Fruit fly (Drosophila melanogaster) whole organism, embryonic: ENCODE measurements around the gene CG42340.
"Not testable (repeated sequence)": the region's sequence is repeated elsewhere in the genome, so short reads cannot be mapped to it uniquely, and the experiment has no call there.

ENCODE experiments used
- Antp ChIP-seq: fragments of 200-800 bp; sonication (Bioruptor generic); optimal IDR thresholded peaks from 3 replicates; lab custom pipeline; 2016; ENCODE audit warnings: missing biosample characterization, missing genetic modification characterization
- Bdp1 ChIP-seq: fragments of 200-800 bp; sonication (Bioruptor generic); optimal IDR thresholded peaks from 3 replicates; lab custom pipeline; 2016; ENCODE audit warnings: missing biosample characterization, missing genetic modification characterization
- BtbVII ChIP-seq: fragments of 200-800 bp; sonication (Bioruptor generic); optimal IDR thresholded peaks from 3 replicates; lab custom pipeline; 2017; ENCODE audit warnings: missing biosample characterization, mild to moderate bottlenecking, missing genetic modification characterization
- CG10959 ChIP-seq: fragments of 200-800 bp; sonication (Bioruptor generic); IDR thresholded peaks from 2 replicates; pipeline ENCODE4 v1.3.6; 2022; ENCODE audit warnings: missing biosample characterization, missing genetic modification characterization
- CG11560 ChIP-seq: fragments of 200-800 bp; sonication (Bioruptor generic); IDR thresholded peaks from 3 replicates; pipeline ENCODE4 v1.3.6; 2022; ENCODE audit warnings: missing biosample characterization, missing genetic modification characterization
- CG11695 ChIP-seq: fragments of 200-800 bp; sonication (Bioruptor generic); IDR thresholded peaks from 3 replicates; pipeline ENCODE4 v1.3.6; 2022; ENCODE audit warnings: missing biosample characterization, missing genetic modification characterization
- CG12769 ChIP-seq: fragments of 200-800 bp; sonication (Bioruptor generic); optimal IDR thresholded peaks from 2 replicates; lab custom pipeline; 2019; ENCODE audit warnings: missing biosample characterization, mild to moderate bottlenecking, missing genetic modification characterization, moderate library complexity
- CG13775 ChIP-seq: fragments of 200-800 bp; sonication (Bioruptor generic); optimal IDR thresholded peaks from 3 replicates; lab custom pipeline; 2017; ENCODE audit warnings: missing biosample characterization, mild to moderate bottlenecking, missing genetic modification characterization
- CG17612 ChIP-seq: fragments of 200-800 bp; sonication (Bioruptor generic); IDR thresholded peaks from 2 replicates; pipeline ENCODE4 v1.3.6; 2022; ENCODE audit warnings: missing biosample characterization, missing genetic modification characterization
- CG2120 ChIP-seq: fragments of 200-800 bp; sonication (Bioruptor generic); optimal IDR thresholded peaks from 3 replicates; lab custom pipeline; 2016; ENCODE audit warnings: missing biosample characterization, missing genetic modification characterization
- CG30403 ChIP-seq: fragments of 200-800 bp; sonication (Bioruptor generic); optimal IDR thresholded peaks from 3 replicates; lab custom pipeline; 2016; ENCODE audit warnings: missing biosample characterization, missing genetic modification characterization
- CG34224 ChIP-seq: fragments of 200-800 bp; sonication (Bioruptor generic); IDR thresholded peaks from 3 replicates; pipeline ENCODE4 v1.3.6; 2022; ENCODE audit warnings: missing biosample characterization, missing genetic modification characterization; ENCODE audit not compliant: partially characterized antibody
- CG34376 ChIP-seq: fragments of 200-800 bp; sonication (Bioruptor generic); optimal IDR thresholded peaks from 2 replicates; lab custom pipeline; 2018; ENCODE audit warnings: missing biosample characterization, mild to moderate bottlenecking, missing genetic modification characterization
- CG34422 ChIP-seq: fragments of 200-800 bp; sonication (Bioruptor generic); IDR thresholded peaks from 3 replicates; pipeline ENCODE4 v1.3.6; 2022; ENCODE audit warnings: missing biosample characterization, missing genetic modification characterization
- CG4404 ChIP-seq: fragments of 200-800 bp; sonication (Bioruptor generic); IDR thresholded peaks from 2 replicates; pipeline ENCODE4 v1.3.6; 2022; ENCODE audit warnings: missing biosample characterization, missing genetic modification characterization
- CG5245 ChIP-seq: fragments of 200-800 bp; sonication (Bioruptor generic); optimal IDR thresholded peaks from 3 replicates; lab custom pipeline; 2016; ENCODE audit warnings: missing biosample characterization, missing genetic modification characterization
- CG7271 ChIP-seq: fragments of 200-800 bp; sonication (Bioruptor generic); optimal IDR thresholded peaks from 2 replicates; lab custom pipeline; 2018; ENCODE audit warnings: missing biosample characterization, mild to moderate bottlenecking, missing genetic modification characterization, moderate library complexity
- D ChIP-seq, 2 experiments: fragments of 200-800 bp in 1 of 2; fragments of >200 bp in 1 of 2; sonication (Bioruptor generic) in 1 of 2; optimal IDR thresholded peaks; 2 replicates in 1 of 2; 3 replicates in 1 of 2; lab custom pipeline; 2017; ENCODE audit warnings: mild to moderate bottlenecking in 1 of 2, missing biosample characterization in 1 of 2, missing genetic modification characterization in 1 of 2, missing genetic modification reagents in 1 of 2
- Dip2 ChIP-seq: fragments of 200-800 bp; sonication (Bioruptor generic); IDR thresholded peaks from 2 replicates; pipeline ENCODE4 v1.3.6; 2022; ENCODE audit warnings: missing biosample characterization, missing genetic modification characterization
- Elba2 ChIP-seq: fragments of 200-800 bp; sonication (Bioruptor generic); optimal IDR thresholded peaks from 3 replicates; lab custom pipeline; 2016; ENCODE audit warnings: missing biosample characterization, missing genetic modification characterization
- HLHmδ ChIP-seq: fragments of 200-800 bp; sonication (Bioruptor generic); optimal IDR thresholded peaks from 2 replicates; lab custom pipeline; 2018; ENCODE audit warnings: missing biosample characterization, mild to moderate bottlenecking, missing genetic modification characterization, moderate library complexity
- Jarid2 ChIP-seq: fragments of 200-800 bp; sonication (Bioruptor generic); optimal IDR thresholded peaks from 3 replicates; lab custom pipeline; 2017; ENCODE audit warnings: mild to moderate bottlenecking, missing biosample characterization, missing genetic modification reagents, missing genetic modification characterization
- Mes4 ChIP-seq: fragments of 200-800 bp; sonication (Bioruptor generic); optimal IDR thresholded peaks from 2 replicates; lab custom pipeline; 2016; ENCODE audit warnings: missing biosample characterization, missing genetic modification characterization
- Ravus ChIP-seq: fragments of 200-800 bp; sonication (Bioruptor generic); IDR thresholded peaks from 2 replicates; pipeline ENCODE4 v1.3.6; 2022; ENCODE audit warnings: missing biosample characterization, missing genetic modification characterization
- Rx ChIP-seq: fragments of 200-800 bp; sonication (Bioruptor generic); IDR thresholded peaks from 2 replicates; pipeline ENCODE4 v1.3.6; 2022; ENCODE audit warnings: missing biosample characterization, missing genetic modification characterization
- Sin3A ChIP-seq: fragments of >200 bp; optimal IDR thresholded peaks from 2 replicates; lab custom pipeline; 2018
- Six4 ChIP-seq: fragments of 200-800 bp; sonication (Bioruptor generic); optimal IDR thresholded peaks from 2 replicates; lab custom pipeline; 2016; ENCODE audit warnings: missing biosample characterization, missing genetic modification characterization
- Vsx1 ChIP-seq: fragments of 200-800 bp; sonication (Bioruptor generic); optimal IDR thresholded peaks from 2 replicates; lab custom pipeline; 2017; ENCODE audit warnings: missing biosample characterization, mild to moderate bottlenecking, missing genetic modification characterization, missing genetic modification reagents
- al ChIP-seq: fragments of 200-800 bp; sonication (Bioruptor generic); IDR thresholded peaks from 2 replicates; pipeline ENCODE4 v1.3.6; 2022; ENCODE audit warnings: missing biosample characterization, missing genetic modification characterization
- bbx ChIP-seq: fragments of 200-800 bp; sonication (Bioruptor generic); IDR thresholded peaks from 2 replicates; pipeline ENCODE4 v1.3.6; 2022; ENCODE audit warnings: missing biosample characterization, missing genetic modification characterization; ENCODE audit not compliant: partially characterized antibody
- bowl ChIP-seq: fragments of 200-800 bp; sonication (Bioruptor generic); IDR thresholded peaks from 2 replicates; pipeline ENCODE4 v1.3.6; 2022; ENCODE audit warnings: missing biosample characterization, missing genetic modification characterization
- crol ChIP-seq: fragments of 200-800 bp; sonication (Bioruptor generic); IDR thresholded peaks from 2 replicates; pipeline ENCODE4 v1.3.6; 2022; ENCODE audit warnings: missing biosample characterization, missing genetic modification characterization
- exex ChIP-seq: fragments of 200-800 bp; sonication (Bioruptor generic); optimal IDR thresholded peaks from 4 replicates; lab custom pipeline; 2018; ENCODE audit warnings: missing biosample characterization, mild to moderate bottlenecking, missing genetic modification characterization, moderate library complexity
- klu ChIP-seq: fragments of 200-800 bp; sonication (Bioruptor generic); IDR thresholded peaks from 2 replicates; pipeline ENCODE4 v1.3.6; 2022; ENCODE audit warnings: missing biosample characterization, missing genetic modification characterization
- lab ChIP-seq: fragments of 200-800 bp; sonication (Bioruptor generic); optimal IDR thresholded peaks from 3 replicates; lab custom pipeline; 2017; ENCODE audit warnings: missing biosample characterization, missing genetic modification characterization, mild to moderate bottlenecking, moderate library complexity, missing genetic modification reagents
- mam ChIP-seq: fragments of 200-800 bp; sonication (Bioruptor generic); optimal IDR thresholded peaks from 3 replicates; lab custom pipeline; 2016; ENCODE audit warnings: missing biosample characterization, missing genetic modification characterization
- pan ChIP-seq, 4 experiments: fragments of >200 bp in 3 of 4; fragments of 200-800 bp in 1 of 4; sonication (Bioruptor generic) in 1 of 4; optimal IDR thresholded peaks in 3 of 4; IDR thresholded peaks in 1 of 4; 2 replicates each; pipeline versions ENCODE4 v1.3.6 to Lab custom; 2017 to 2022; ENCODE audit warnings: missing biosample characterization in 2 of 4, missing genetic modification characterization in 2 of 4, mixed read lengths in 1 of 4
- pnt ChIP-seq: fragments of 200-800 bp; sonication (Bioruptor generic); optimal IDR thresholded peaks from 3 replicates; lab custom pipeline; 2016; ENCODE audit warnings: missing biosample characterization, missing genetic modification characterization
- slbo ChIP-seq: fragments of 200-800 bp; sonication (Bioruptor generic); IDR thresholded peaks from 2 replicates; pipeline ENCODE4 v1.3.6; 2022; ENCODE audit warnings: missing biosample characterization, missing genetic modification characterization
- tup ChIP-seq: fragments of 200-800 bp; sonication (Bioruptor generic); optimal IDR thresholded peaks from 2 replicates; lab custom pipeline; 2016; ENCODE audit warnings: missing biosample characterization, mild to moderate bottlenecking, missing genetic modification characterization, moderate library complexity
- vfl ChIP-seq: fragments of 200-800 bp; sonication (Bioruptor generic); optimal IDR thresholded peaks from 2 replicates; lab custom pipeline; 2016; ENCODE audit warnings: missing biosample characterization, missing genetic modification characterization
- wor ChIP-seq: fragments of 200-800 bp; sonication (Bioruptor generic); IDR thresholded peaks from 2 replicates; pipeline ENCODE4 v1.3.6; 2022; ENCODE audit warnings: missing biosample characterization, missing genetic modification characterization
- zen ChIP-seq: fragments of 200-800 bp; sonication (Bioruptor generic); optimal IDR thresholded peaks from 3 replicates; lab custom pipeline; 2018; ENCODE audit warnings: missing biosample characterization, mild to moderate bottlenecking, missing genetic modification characterization, moderate library complexity

The CG42340 gene

DNA sequence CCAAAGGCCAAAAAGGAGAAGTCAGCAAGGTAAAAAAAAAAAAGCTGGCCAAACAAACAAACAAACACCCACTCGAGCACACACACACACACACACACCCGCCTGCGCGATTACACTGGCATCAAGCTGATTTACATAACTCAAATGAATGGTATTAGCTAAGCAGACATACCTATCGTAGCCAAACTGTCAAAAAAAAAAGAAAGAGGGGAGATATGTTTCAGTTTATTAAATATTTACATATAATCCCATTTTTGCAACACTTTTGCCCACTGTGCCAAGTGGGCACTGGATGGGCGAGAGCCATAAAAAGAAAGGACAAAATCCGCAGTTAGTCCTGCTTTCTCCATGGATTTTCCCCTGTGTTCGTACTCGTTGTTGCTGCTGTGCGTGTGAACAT lies 84.6 kb downstream of the CG42340 start (continued):
- TF ChIP-seq CG17612 (GFP tag; lab: Robert Waterston, UW): 0 out of 2 replicates have a peak, but pooled peaks have one; percentile 31
- TF ChIP-seq exex (tag; lab: Kevin White, UChicago): no peak
- 0 out of 3 replicates have a peak, but pooled peaks have one; percentile 53 for TF ChIP-seq CG11695 (GFP tag; lab: Robert Waterston, UW)
- no peak for TF ChIP-seq bbx (GFP tag; lab: Robert Waterston, UW)
- peak; percentile 40 for TF ChIP-seq BtbVII (GFP tag; lab: Kevin White, UChicago)
- peak; percentile 61; the same call in 2 of the 3 replicates for TF ChIP-seq CG34422 (GFP tag; lab: Robert Waterston, UW)
- TF ChIP-seq CG2120 (GFP tag; lab: Kevin White, UChicago): peak; percentile 60
- TF ChIP-seq CG34376: peak; percentile 14
- peak; percentile 50; the same call in 1 of the 2 replicates for TF ChIP-seq slbo (GFP tag; lab: Robert Waterston, UW)

DNA sequence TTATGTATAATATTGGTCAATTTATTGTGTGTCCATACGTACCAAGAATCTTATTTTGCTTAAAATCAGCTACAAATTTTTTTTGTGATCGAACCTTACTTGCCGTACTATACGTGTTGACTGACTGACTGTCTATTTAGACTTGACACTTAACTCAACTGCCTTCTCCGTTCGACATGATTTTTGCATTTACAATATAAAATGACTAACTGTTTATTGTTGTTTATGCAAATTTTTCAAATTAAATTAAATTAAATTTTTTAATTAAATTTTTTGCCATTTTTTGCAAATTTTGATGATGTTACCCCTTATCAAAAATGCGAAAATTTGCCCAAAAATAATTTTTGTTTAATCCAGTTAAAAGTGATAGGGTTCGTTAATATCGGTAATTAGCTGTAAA lies 104.8 kb downstream of the CG42340 start, which contains the start of gene CG33668:
Gene CG33668 (minus strand): TSS at position 101 of the 400 bp plus-strand sequence.
- not testable (repeated sequence) for TF ChIP-seq D (optimal IDR thresholded peaks at IDR 0.05; lab: Kevin White, UChicago); D (GFP tag; optimal IDR thresholded peaks at IDR 0.05; lab: Kevin White, UChicago); crol (GFP tag; lab: Robert Waterston, UW); CG7271

DNA sequence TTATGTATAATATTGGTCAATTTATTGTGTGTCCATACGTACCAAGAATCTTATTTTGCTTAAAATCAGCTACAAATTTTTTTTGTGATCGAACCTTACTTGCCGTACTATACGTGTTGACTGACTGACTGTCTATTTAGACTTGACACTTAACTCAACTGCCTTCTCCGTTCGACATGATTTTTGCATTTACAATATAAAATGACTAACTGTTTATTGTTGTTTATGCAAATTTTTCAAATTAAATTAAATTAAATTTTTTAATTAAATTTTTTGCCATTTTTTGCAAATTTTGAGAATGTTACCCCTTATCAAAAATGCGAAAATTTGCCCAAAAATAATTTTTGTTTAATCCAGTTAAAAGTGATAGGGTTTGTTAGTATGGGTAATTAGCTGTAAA lies 124.1 kb downstream of the CG42340 start, which contains the start of gene CG33669:
Gene CG33669 (minus strand): TSS at position 101 of the 400 bp plus-strand sequence.
- TF ChIP-seq lab, Jarid2, Elba2 (GFP tag; lab: Kevin White, UChicago): not testable (repeated sequence)

DNA sequence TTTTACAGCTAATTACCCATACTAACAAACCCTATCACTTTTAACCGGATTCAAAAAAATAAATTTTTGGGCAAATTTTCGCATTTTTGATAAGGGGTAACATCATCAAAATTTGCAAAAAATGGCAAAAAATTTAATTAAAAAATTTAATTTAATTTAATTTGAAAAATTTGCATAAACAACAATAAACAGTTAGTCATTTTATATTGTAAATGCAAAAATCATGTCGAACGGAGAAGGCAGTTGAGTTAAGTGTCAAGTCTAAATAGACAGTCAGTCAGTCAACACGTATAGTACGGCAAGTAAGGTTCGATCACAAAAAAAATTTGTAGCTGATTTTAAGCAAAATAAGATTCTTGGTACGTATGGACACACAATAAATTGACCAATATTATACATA lies 140.2 kb downstream of the CG42340 start, which contains the start of gene CG33664:
Gene CG33664 (plus strand): TSS at position 301 of the 400 bp plus-strand sequence.
- TF ChIP-seq Dip2 (GFP tag; lab: Robert Waterston, UW); Vsx1; Six4 (GFP tag; lab: Kevin White, UChicago): not testable (repeated sequence)
- TF ChIP-seq, all 482 proteins: peak for 0; not testable (repeated sequence) for 482

DNA sequence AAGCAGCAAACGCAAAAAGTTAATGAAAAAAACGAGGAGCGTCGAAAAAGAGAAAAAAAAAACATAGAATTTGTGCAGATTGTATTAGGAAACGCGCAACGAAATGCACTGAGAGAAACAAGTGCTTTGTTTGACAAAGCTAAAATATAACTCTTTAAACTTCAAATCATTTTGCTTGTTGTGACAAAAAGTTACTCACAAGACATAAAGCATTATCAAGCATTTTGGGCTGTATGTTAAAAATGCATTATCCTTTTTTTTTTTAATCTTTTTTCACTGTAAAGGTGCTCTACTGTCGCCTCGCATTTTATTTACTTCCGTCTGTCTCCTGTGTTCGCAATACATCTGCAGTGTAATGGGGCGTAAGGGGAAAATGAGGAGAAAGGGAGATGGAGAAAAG lies 147.4 kb downstream of the CG42340 start:
- TF ChIP-seq pan (optimal IDR thresholded peaks at IDR 0.05; lab: Kevin White, UChicago) (no peak), pan (GFP tag; optimal IDR thresholded peaks at IDR 0.05 in 1 of 2, IDR thresholded peaks at IDR 0.05 in 1 of 2) (no peak), Mes4 (GFP tag; lab: Kevin White, UChicago) (no peak), CG4404 (GFP tag; lab: Robert Waterston, UW) (no peak), klu (GFP tag; lab: Robert Waterston, UW) (no peak), CG34224 (GFP tag; lab: Robert Waterston, UW) (no peak), wor (GFP tag; lab: Robert Waterston, UW) (no peak), CG10959 (GFP tag; lab: Robert Waterston, UW) (no peak), Bdp1 (GFP tag; lab: Kevin White, UChicago) (no peak), CG13775 (no peak), Ravus (GFP tag; lab: Robert Waterston, UW) (no peak), al (no peak), vfl (GFP tag; lab: Kevin White, UChicago) (no peak), Rx (GFP tag; lab: Robert Waterston, UW) (no peak), CG12769 (tag; lab: Kevin White, UChicago) (no peak), bowl (GFP tag; lab: Robert Waterston, UW) (no peak), exex (tag; lab: Kevin White, UChicago) (no peak), zen (tag; lab: Kevin White, UChicago) (no peak), tup (GFP tag; lab: Kevin White, UChicago) (no peak), CG30403 (GFP tag; lab: Kevin White, UChicago) (peak; percentile 15), CG11560 (no peak), CG5245 (GFP tag; lab: Kevin White, UChicago) (no peak), HLHmδ (GFP tag; lab: Kevin White, UChicago) (no peak), mam (GFP tag; lab: Kevin White, UChicago) (peak; percentile 27), Sin3A (lab: Kevin White, UChicago) (no peak), pnt (GFP tag; lab: Kevin White, UChicago) (no peak), Antp (GFP tag; lab: Kevin White, UChicago) (peak; percentile 12)
